Fruit fly (Drosophila melanogaster): ENCODE data around the gene wts.

Gene wts

dm6 chr3R:30817246-30817645, 10.8 kb upstream of the wts start (continued):
- TF ChIP-seq Gsc (GFP tag; IDR thresholded peaks at IDR 0.05) (0 out of 2 replicates have a peak, but pooled peaks have one; percentile 25), CG14441 (GFP tag; IDR thresholded peaks at IDR 0.05) (peak; percentile 67), chinmo (GFP tag; IDR thresholded peaks at IDR 0.05; ENCODE audit: partially characterized antibody) (no peak), peb (GFP tag; IDR thresholded peaks at IDR 0.05) (peak; percentile 63; the same call in 1 of the 2 replicates), Atf-2 (GFP tag; optimal IDR thresholded peaks at IDR 0.05) (peak; percentile 77), Elba2 (GFP tag; optimal IDR thresholded peaks at IDR 0.05) (peak; percentile 20), CG3407 (GFP tag; optimal IDR thresholded peaks at IDR 0.05) (peak; percentile 78), Lim3 (GFP tag; IDR thresholded peaks at IDR 0.05) (no peak), CG2712 (tag; optimal IDR thresholded peaks at IDR 0.05) (peak; percentile 91), CG7839 (tag; optimal IDR thresholded peaks at IDR 0.05) (peak; percentile 92), gem (tag; optimal IDR thresholded peaks at IDR 0.05) (peak; percentile 93), CG33213 (GFP tag; optimal IDR thresholded peaks at IDR 0.05) (peak; percentile 69), Scr (GFP tag; IDR thresholded peaks at IDR 0.05; ENCODE audit: partially characterized antibody) (no peak), pan (optimal IDR thresholded peaks at IDR 0.05) (no peak), pan (GFP tag; optimal IDR thresholded peaks at IDR 0.05 in 1 of 2, IDR thresholded peaks at IDR 0.05 in 1 of 2) (peak in 1 of 2 experiments; percentile 70), CG10543 (GFP tag; optimal IDR thresholded peaks at IDR 0.05) (peak; percentile 11), NK7.1 (GFP tag; optimal IDR thresholded peaks at IDR 0.05) (peak; percentile 76), CG18476 (GFP tag; optimal IDR thresholded peaks at IDR 0.05) (peak; percentile 72), Nf-YB (GFP tag; optimal IDR thresholded peaks at IDR 0.05) (peak; percentile 87), tgo (GFP tag; IDR thresholded peaks at IDR 0.05) (peak; percentile 76), CG8388 (GFP tag; optimal IDR thresholded peaks at IDR 0.05) (peak; percentile 88), Xbp1 (GFP tag; optimal IDR thresholded peaks at IDR 0.05) (peak; percentile 90), pita (GFP tag; optimal IDR thresholded peaks at IDR 0.05) (no peak), sima (GFP tag; optimal IDR thresholded peaks at IDR 0.05) (peak; percentile 53), shn (GFP tag; optimal IDR thresholded peaks at IDR 0.05) (peak; percentile 23), Hr3 (GFP tag; optimal IDR thresholded peaks at IDR 0.05) (peak; percentile 86), CG8089 (GFP tag; optimal IDR thresholded peaks at IDR 0.05) (peak; percentile 75), CG12391 (tag; optimal IDR thresholded peaks at IDR 0.05) (peak; percentile 92), Dip2 (GFP tag; IDR thresholded peaks at IDR 0.05) (no peak), amos (GFP tag; IDR thresholded peaks at IDR 0.05; ENCODE audit: partially characterized antibody) (no peak), oc (tag; optimal IDR thresholded peaks at IDR 0.05) (peak; percentile 86), lola (GFP tag; optimal IDR thresholded peaks at IDR 0.05) (peak in 1 of 3 experiments; percentile 86), fru (optimal IDR thresholded peaks at IDR 0.05) (no peak), btn (GFP tag; optimal IDR thresholded peaks at IDR 0.05) (peak; percentile 17), bigmax (GFP tag; optimal IDR thresholded peaks at IDR 0.05) (no peak), nau (GFP tag; optimal IDR thresholded peaks at IDR 0.05) (peak; percentile 46), CG1603 (tag; optimal IDR thresholded peaks at IDR 0.05) (peak; percentile 25), nmo (GFP tag; optimal IDR thresholded peaks at IDR 0.05) (peak; percentile 91), CG16815 (GFP tag; optimal IDR thresholded peaks at IDR 0.05) (peak; percentile 82), prd (optimal IDR thresholded peaks at IDR 0.05) (no peak), prd (GFP tag; IDR thresholded peaks at IDR 0.05) (peak; percentile 77; the same call in 2 of the 3 replicates), CG14014 (GFP tag; IDR thresholded peaks at IDR 0.05) (peak; percentile 79), p53 (GFP tag; optimal IDR thresholded peaks at IDR 0.05) (peak; percentile 40), kay (GFP tag; optimal IDR thresholded peaks at IDR 0.05) (peak; percentile 59), CG2116 (GFP tag; optimal IDR thresholded peaks at IDR 0.05) (peak; percentile 45), CG11696 (GFP tag; IDR thresholded peaks at IDR 0.05) (0 out of 2 replicates have a peak, but pooled peaks have one; percentile 27), CG11093 (GFP tag; IDR thresholded peaks at IDR 0.05) (0 out of 3 replicates have a peak, but pooled peaks have one; percentile 12), CG8478 (optimal IDR thresholded peaks at IDR 0.05) (no peak), CG10274 (GFP tag; optimal IDR thresholded peaks at IDR 0.05) (peak; percentile 40), CG15514 (GFP tag; optimal IDR thresholded peaks at IDR 0.05) (peak; percentile 55), vfl (GFP tag; optimal IDR thresholded peaks at IDR 0.05) (peak; percentile 28)

Measured in whole organism, embryonic.